Worm (Caenorhabditis elegans) whole organism, dauer: ENCODE measurements around the gene K09F5.4.
"Not testable (repeated sequence)": the region's sequence is repeated elsewhere in the genome, so short reads cannot be mapped to it uniquely, and the experiment has no call there.

ENCODE experiments used
- unc-62 ChIP-seq: sonication (generic microtip); optimal IDR thresholded peaks from 2 replicates; lab custom pipeline; 2017; ENCODE audit warnings: missing biosample characterization, missing genetic modification reagents, missing genetic modification characterization

K09F5.4 gene

DNA sequence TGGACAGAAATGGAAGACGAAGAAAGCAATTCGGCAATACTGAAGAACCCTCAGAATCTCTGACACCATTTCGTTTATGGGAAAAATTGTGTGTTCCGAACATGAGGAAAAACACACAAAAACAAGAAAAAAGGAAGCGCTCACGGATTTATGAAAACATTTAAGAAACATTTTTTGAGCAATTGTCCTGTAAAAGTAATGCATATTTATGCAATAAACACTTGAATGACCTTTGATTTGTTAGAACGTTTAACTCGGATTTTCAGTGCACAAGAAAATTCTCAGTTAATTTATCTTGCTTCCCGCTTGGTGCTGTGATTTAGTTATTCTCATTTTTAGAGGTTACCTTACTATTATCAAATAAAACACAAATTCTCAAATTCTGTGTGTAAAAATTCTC, 6.7 kb downstream of the K09F5.4 start:
- TF ChIP-seq unc-62 (GFP tag; lab: Kevin White, UChicago): no peak

DNA sequence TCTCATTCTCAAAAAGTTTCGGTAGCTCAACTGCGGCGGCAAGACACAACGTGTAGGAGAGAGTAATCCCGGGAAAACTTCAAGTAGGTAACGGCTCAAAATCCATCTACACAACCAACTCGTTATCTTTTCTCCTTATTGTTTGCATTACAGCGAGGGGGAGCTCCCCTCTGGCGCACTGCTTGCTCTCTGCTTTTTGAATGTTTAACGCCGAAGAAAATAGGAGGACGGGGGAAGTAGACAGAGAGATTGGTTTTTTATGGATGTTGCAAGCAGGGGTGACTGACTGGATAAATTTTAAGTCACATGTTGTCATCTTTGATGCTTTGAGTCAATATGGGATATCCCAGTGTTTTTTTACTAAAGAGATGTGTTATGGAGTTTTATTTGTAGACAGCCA, 21.0 kb downstream of the K09F5.4 start:
- TF ChIP-seq unc-62 (GFP tag; lab: Kevin White, UChicago): no peak

DNA sequence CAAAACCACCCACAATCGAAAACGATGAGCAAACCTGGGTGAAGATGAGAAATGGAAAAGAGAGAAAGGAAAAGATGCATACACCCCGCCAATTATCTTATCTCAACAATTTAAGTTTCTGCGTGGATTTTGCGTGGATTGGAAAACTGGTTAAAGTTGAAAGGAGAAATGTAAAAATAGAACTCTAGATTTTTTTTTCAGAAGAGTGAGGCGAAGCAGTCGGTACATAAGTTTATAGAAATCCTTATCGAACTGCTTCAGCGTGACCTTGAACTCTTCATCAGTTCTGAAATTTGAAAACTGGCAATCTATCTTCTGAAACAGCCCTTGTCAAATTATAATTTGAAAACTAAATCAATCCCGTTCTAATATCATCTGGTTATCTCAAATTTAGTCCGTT, 21.4 kb downstream of the K09F5.4 start, which contains the start of gene clik-2:
clik-2 (minus strand) TSS at position 101 of the 400 bp plus-strand sequence.
- no peak for TF ChIP-seq unc-62 (GFP tag; lab: Kevin White, UChicago)

DNA sequence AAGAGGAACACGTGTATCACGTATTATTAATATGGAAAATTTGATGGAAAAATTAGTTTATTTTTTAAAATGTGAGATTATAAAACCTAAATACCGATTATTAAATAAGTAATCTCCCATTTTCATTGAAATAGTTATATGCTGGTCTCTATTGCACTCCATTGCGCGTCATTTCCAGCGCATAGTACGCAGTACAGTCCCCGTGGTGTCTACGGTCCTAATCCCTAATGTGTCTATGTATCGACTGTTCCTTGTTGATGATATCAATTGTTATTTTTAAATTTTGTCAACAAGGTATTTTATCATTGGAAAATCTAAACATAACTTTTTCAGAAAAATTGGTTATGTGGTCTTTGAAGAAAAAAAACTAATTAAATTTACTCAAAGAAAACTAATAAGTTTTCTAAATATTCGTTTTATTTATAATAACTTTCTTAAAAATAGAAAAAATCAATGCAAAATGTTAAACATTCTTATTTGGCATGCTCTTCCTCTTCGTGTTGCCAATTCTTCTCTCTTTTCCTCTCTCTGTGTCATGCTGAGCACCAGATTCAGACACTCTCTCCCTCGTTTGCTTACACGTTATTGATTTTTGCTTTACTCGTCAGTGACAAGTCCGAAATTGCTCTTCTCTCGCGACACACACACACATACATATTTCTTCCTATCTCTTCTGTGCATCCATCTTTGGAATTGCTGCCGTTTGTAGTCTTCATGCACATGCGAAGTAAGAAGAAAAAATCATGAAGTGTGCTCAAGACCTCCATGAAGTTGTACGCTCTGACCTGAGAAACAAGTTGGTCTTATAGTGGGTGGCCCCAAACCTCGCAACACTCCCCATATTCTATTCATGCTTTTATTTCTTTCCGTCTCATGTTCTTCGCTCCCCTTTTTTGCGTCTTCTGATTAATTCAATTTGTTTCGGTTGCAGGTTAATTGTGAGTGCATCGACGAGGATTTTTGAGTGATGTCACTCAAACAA, 28.3 kb downstream of the K09F5.4 start, which contains the start of gene unc-18:
unc-18 (plus strand) TSS at position 932 of the 982 bp plus-strand sequence.
- no peak for TF ChIP-seq unc-62 (GFP tag; lab: Kevin White, UChicago)

DNA sequence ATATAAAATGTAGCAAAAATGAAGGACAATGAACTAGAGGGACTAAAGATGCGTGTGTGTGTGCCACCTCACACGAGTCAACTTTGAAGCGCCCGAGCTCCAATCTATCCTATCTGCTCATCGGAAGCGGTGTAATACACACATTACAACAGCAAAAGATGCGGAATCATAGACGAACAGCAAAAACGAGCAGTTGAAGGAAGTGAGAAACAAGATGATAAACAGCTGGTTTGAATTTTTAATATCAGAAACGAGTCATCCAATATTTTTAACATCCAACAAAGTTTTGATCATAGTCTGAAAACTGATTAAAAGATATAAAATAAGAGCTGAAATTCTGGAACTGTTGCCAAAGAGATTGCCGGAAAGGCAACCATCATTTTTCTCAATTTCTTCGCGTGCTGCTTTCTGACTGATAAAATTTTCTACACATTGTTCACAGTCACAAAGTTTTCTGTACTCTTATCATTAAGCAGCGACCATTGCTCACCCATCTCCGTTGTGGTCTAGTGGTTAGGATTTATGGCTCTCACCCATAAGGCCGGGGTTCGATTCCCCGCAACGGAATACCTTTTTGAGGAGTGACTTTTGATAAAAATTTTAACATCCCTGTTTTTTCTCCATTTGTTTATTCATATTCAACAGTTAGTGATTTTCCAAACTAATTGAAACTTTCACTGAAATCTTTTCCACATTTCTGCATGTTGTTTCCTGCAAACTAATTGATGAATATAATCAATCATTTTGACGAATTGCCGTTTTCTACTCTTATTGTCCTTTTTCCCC, 29.8 kb downstream of the K09F5.4 start, which contains the start of gene stn-2:
stn-2 (minus strand) TSS at position 75 of the 786 bp plus-strand sequence.
- TF ChIP-seq unc-62 (GFP tag; lab: Kevin White, UChicago): no peak

- no peak for TF ChIP-seq unc-62 (GFP tag; lab: Kevin White, UChicago)
These were observed 30.7 kb downstream of the K09F5.4 start for ce11 chrX:7679835-7680234.

DNA sequence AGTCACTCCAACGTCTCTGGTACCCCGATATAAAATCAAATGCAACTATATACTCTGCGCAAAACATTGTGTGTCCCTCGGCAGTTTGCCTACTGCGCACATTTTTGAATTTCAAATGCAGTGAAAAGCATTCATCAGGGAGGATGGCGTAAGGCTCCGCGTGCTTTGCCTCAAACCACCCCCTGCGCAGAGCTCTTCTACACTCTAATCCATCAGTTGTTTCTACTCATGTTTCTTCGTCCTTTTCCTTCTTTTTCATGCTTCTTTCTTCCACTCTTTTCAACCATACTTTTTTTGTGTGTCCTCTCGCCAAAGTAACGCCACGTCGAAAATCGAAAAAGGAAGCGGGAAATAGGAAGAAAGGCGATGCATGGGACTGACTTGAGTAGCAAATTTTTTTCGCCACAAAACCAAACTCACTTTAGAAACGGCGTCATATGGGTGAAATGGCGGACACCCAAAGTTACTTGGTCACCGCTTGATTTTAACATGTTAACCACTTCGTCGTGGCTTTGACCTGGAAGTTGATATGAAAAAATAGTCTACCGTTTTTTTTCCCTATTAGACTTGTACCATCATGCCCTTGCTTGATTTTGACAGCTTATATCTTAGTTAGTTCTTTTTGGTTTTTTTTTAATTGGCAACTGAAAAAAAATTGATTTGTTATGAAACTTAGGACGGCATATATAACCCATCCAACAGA, 32.0 kb downstream of the K09F5.4 start:
- no peak for TF ChIP-seq unc-62 (GFP tag; lab: Kevin White, UChicago)

ce11 chrX:7674871-7675270, 35.7 kb downstream of the K09F5.4 start:
- no peak for TF ChIP-seq unc-62 (GFP tag; lab: Kevin White, UChicago)

- no peak for TF ChIP-seq unc-62 (GFP tag; lab: Kevin White, UChicago)
These were observed 37.9 kb downstream of the K09F5.4 start, which contains the start of gene F27D9.2 for ce11 chrX:7672693-7673092. TSS of gene F27D9.2 (plus strand) at chrX:7672993.

- TF ChIP-seq unc-62 (GFP tag; lab: Kevin White, UChicago): no peak
These were observed 39.9 kb downstream of the K09F5.4 start, which contains the start of gene F27D9.7 for ce11 chrX:7670655-7671054. TSS of gene F27D9.7 (minus strand) at chrX:7670755.

ce11 chrX:7667394-7668089, 43.0 kb downstream of the K09F5.4 start, which contains the start of gene F27D9.13:
TSS of gene F27D9.13 (minus strand) at chrX:7667444.
- no peak for TF ChIP-seq unc-62 (GFP tag; lab: Kevin White, UChicago)

DNA sequence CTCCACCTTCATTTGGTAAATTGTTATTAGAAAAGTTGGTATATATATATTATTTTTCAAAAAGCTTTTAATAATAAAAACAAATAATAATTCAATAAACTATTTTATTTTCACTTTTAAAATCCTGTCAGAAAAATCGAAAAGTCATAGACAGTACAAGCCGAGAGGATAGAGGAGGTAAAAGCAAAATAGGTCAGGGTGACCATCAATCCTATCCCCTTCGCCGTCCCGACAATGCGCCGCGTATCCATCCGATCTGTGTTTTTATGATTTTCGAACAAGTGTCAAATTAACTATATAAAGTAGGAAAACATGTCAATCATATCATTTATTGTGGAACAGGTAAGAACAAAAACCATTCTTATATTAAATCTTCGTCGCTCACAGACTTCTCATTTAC, 45.1 kb downstream of the K09F5.4 start:
- TF ChIP-seq unc-62 (GFP tag; lab: Kevin White, UChicago): no peak

DNA sequence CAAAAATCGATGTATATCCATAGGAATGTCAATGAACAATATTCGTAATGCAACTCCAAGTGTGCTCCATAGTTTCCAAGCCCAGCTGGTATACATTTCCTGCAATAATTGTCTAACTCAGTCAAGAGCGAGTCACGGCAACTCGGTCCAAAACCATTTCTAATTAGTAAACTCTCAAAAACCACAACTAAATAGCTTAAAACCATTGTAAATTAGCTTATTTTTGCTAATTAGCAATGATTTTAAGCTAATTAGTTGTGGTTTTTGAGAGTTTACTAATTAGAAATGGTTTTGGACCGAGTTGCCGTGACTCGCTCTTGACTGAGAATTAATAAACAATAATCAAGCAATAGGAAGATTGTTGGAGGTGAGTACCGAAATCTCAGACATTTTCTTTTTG, 45.7 kb downstream of the K09F5.4 start, which contains the start of gene dhs-29:
dhs-29 (minus strand) TSS at position 101 of the 400 bp plus-strand sequence.
- TF ChIP-seq unc-62 (GFP tag; lab: Kevin White, UChicago): not testable (repeated sequence)

- TF ChIP-seq unc-62 (GFP tag; lab: Kevin White, UChicago): no peak
These were observed 46.1 kb downstream of the K09F5.4 start for ce11 chrX:7664419-7664818.
